Worm (Caenorhabditis elegans) whole organism, L4 larva: ENCODE data around the gene glb-15.

ENCODE experiments used
- ZK546.5 ChIP-seq, 2 experiments: sonication (generic microtip); optimal IDR thresholded peaks; 2 replicates each; lab custom pipeline; 2017; ENCODE audit warnings: missing biosample characterization in 2 of 2, missing genetic modification characterization in 2 of 2
- daf-12 ChIP-seq: fragments of 150-350 bp; optimal IDR thresholded peaks from 2 replicates; lab custom pipeline; 2014; ENCODE audit warnings: missing biosample characterization, missing genetic modification reagents, missing genetic modification characterization
- egl-27 ChIP-seq: sonication (generic microtip); optimal IDR thresholded peaks from 3 replicates; lab custom pipeline; 2017; ENCODE audit warnings: missing biosample characterization, missing genetic modification reagents, missing genetic modification characterization
- nhr-237 ChIP-seq: sonication (generic microtip); optimal IDR thresholded peaks from 2 replicates; lab custom pipeline; 2017; ENCODE audit warnings: missing biosample characterization, missing genetic modification characterization
- pqm-1 ChIP-seq: sonication (generic microtip); optimal IDR thresholded peaks from 2 replicates; lab custom pipeline; 2017; ENCODE audit warnings: missing biosample characterization, missing genetic modification characterization
- unc-130 ChIP-seq: sonication (generic microtip); optimal IDR thresholded peaks from 2 replicates; lab custom pipeline; 2016; ENCODE audit warnings: missing genetic modification reagents, missing genetic modification characterization, missing compliant biosample characterization

DNA sequence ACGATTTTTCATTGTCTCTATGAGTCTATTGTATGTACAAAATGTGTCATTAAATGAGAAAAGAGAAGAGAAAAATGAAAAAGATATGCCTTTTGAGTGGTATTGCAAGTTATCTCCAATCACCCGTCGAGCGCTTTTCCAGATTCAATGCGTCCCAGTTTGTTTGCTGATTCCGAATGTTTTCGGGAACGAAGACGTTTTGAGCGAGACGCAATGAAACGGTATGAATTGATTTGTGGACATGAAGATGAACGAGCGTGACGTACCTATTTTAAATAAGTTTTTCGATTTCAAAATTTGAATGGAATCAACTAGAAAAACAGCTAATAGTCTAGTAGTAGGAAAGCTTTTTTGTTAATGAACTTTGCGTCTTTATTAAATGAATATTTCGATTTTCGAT, 1.3 kb downstream of the glb-15 start:
- TF ChIP-seq ZK546.5 (tag; optimal IDR thresholded peaks at IDR 0.05; lab: Kevin White, UChicago): no peak
- no peak for TF ChIP-seq egl-27 (tag; lab: Kevin White, UChicago)
- TF ChIP-seq pqm-1 (tag; lab: Kevin White, UChicago): no peak
- TF ChIP-seq daf-12 (tag; lab: Kevin White, UChicago): no peak
- TF ChIP-seq nhr-237 (tag; lab: Kevin White, UChicago): no peak
- TF ChIP-seq unc-130: no peak
